Worm (Caenorhabditis elegans) whole organism, young adult: ENCODE measurements around the gene F53G2.13.

Source experiments
- ceh-91 ChIP-seq: fragments of 200-800 bp; sonication (Bioruptor generic); IDR thresholded peaks from 2 replicates; pipeline ENCODE4 v1.3.6; 2022; ENCODE audit warnings: missing genetic modification reagents, missing genetic modification characterization, missing compliant biosample characterization
- nhr-27 ChIP-seq: fragments of 200-800 bp; sonication (Bioruptor generic); optimal IDR thresholded peaks from 2 replicates; lab custom pipeline; 2018; ENCODE audit warnings: mild to moderate bottlenecking, missing genetic modification characterization, moderate library complexity, missing compliant biosample characterization
- ztf-28 ChIP-seq: fragments of 200-800 bp; sonication (Bioruptor generic); IDR thresholded peaks from 2 replicates; pipeline ENCODE4 v1.3.6; 2022; ENCODE audit warnings: missing genetic modification reagents, missing genetic modification characterization, missing compliant biosample characterization

- TF ChIP-seq nhr-27 (tag; lab: Kevin White, UChicago), result no peak
- no peak for TF ChIP-seq ceh-91 (GFP tag; lab: Robert Waterston, UW)
- TF ChIP-seq ztf-28 (GFP tag; lab: Robert Waterston, UW), result no peak
Measured at ce11 chrII:2456973-2457372, 26.6 kb upstream of the F53G2.13 start.
